Worm (Caenorhabditis elegans) whole organism, L2 larva: ENCODE data around the gene F08D12.3.
A peak's percentile ranks its signal among the peaks of the same experiment; 100 is the strongest.

Experiments
- C34F6.9 ChIP-seq: fragments of 150-350 bp; optimal IDR thresholded peaks from 2 replicates; lab custom pipeline; 2014; ENCODE audit warnings: missing biosample characterization, missing genetic modification characterization
- F13H6.1 ChIP-seq: sonication (generic microtip); optimal IDR thresholded peaks from 2 replicates; lab custom pipeline; 2016; ENCODE audit warnings: missing genetic modification characterization, missing compliant biosample characterization
- R02D3.7 ChIP-seq: fragments of 150-350 bp; optimal IDR thresholded peaks from 2 replicates; lab custom pipeline; 2014; ENCODE audit warnings: missing biosample characterization, missing genetic modification characterization
- Y55F3AM.14 ChIP-seq: fragments of 200-800 bp; sonication (Bioruptor generic); optimal IDR thresholded peaks from 2 replicates; lab custom pipeline; 2018; ENCODE audit warnings: mild to moderate bottlenecking, missing genetic modification characterization, missing compliant biosample characterization
- ZK546.5 ChIP-seq: sonication (generic microtip); optimal IDR thresholded peaks from 2 replicates; lab custom pipeline; 2017; ENCODE audit warnings: missing biosample characterization, missing genetic modification characterization
- alr-1 ChIP-seq: fragments of 150-350 bp; optimal IDR thresholded peaks from 2 replicates; lab custom pipeline; 2014; ENCODE audit warnings: missing biosample characterization, missing genetic modification characterization
- ama-1 ChIP-seq: fragments of 150-350 bp; optimal IDR thresholded peaks from 2 replicates; lab custom pipeline; 2018; ENCODE audit warnings: inconsistent platforms
- blmp-1 ChIP-seq: sonication (generic microtip); optimal IDR thresholded peaks from 2 replicates; lab custom pipeline; 2017; ENCODE audit warnings: missing genetic modification characterization, mild to moderate bottlenecking, missing compliant biosample characterization, antibody characterized with exemption, moderate library complexity; ENCODE audit not compliant: insufficient read depth
- ceh-16 ChIP-seq: fragments of 150-350 bp; optimal IDR thresholded peaks from 2 replicates; lab custom pipeline; 2014; ENCODE audit warnings: missing biosample characterization, missing genetic modification characterization
- crh-2 ChIP-seq: sonication (generic microtip); optimal IDR thresholded peaks from 2 replicates; lab custom pipeline; 2017; ENCODE audit warnings: missing biosample characterization, missing genetic modification characterization
- dmd-4 ChIP-seq: sonication (generic microtip); optimal IDR thresholded peaks from 2 replicates; lab custom pipeline; 2017; ENCODE audit warnings: missing biosample characterization, missing genetic modification characterization
- egl-27 ChIP-seq: sonication (generic microtip); optimal IDR thresholded peaks from 3 replicates; lab custom pipeline; 2017; ENCODE audit warnings: missing biosample characterization, missing genetic modification reagents, missing genetic modification characterization
- elt-3 ChIP-seq: sonication (generic microtip); optimal IDR thresholded peaks from 2 replicates; lab custom pipeline; 2017; ENCODE audit warnings: missing biosample characterization, missing genetic modification characterization
- fos-1 ChIP-seq: fragments of 150-350 bp; optimal IDR thresholded peaks from 2 replicates; lab custom pipeline; 2014; ENCODE audit warnings: missing biosample characterization, missing genetic modification characterization
- gmeb-1 ChIP-seq: fragments of 150-350 bp; optimal IDR thresholded peaks from 2 replicates; lab custom pipeline; 2014; ENCODE audit warnings: missing biosample characterization, missing genetic modification characterization
- lin-11 ChIP-seq: fragments of 150-350 bp; sonication (generic microtip); optimal IDR thresholded peaks from 2 replicates; lab custom pipeline; 2014; ENCODE audit warnings: missing biosample characterization, missing genetic modification characterization, inconsistent platforms, mixed read lengths
- lin-13 ChIP-seq: fragments of 150-350 bp; optimal IDR thresholded peaks from 2 replicates; lab custom pipeline; 2014; ENCODE audit warnings: missing biosample characterization, missing genetic modification reagents, missing genetic modification characterization
- lin-39 ChIP-seq: fragments of 150-350 bp; optimal IDR thresholded peaks from 2 replicates; lab custom pipeline; 2014; ENCODE audit warnings: missing biosample characterization, missing genetic modification reagents, missing genetic modification characterization
- lsy-2 ChIP-seq, 2 experiments: fragments of 150-350 bp in 1 of 2; sonication (generic microtip) in 1 of 2; optimal IDR thresholded peaks; 2 replicates each; lab custom pipeline; 2014 to 2017; ENCODE audit warnings: missing biosample characterization in 2 of 2, missing genetic modification characterization in 2 of 2
- mab-5 ChIP-seq: fragments of 150-350 bp; optimal IDR thresholded peaks from 2 replicates; lab custom pipeline; 2014; ENCODE audit warnings: missing biosample characterization, missing genetic modification characterization
- mdl-1 ChIP-seq, 2 experiments: fragments of 150-350 bp in 1 of 2; sonication (generic microtip) in 1 of 2; optimal IDR thresholded peaks; 2 replicates each; lab custom pipeline; 2017; ENCODE audit warnings: missing biosample characterization in 2 of 2, missing genetic modification characterization in 2 of 2
- nhr-11 ChIP-seq: fragments of 150-350 bp; optimal IDR thresholded peaks from 2 replicates; lab custom pipeline; 2014; ENCODE audit warnings: missing biosample characterization, missing genetic modification characterization
- nhr-129 ChIP-seq: fragments of 150-350 bp; optimal IDR thresholded peaks from 2 replicates; lab custom pipeline; 2014; ENCODE audit warnings: missing biosample characterization, missing genetic modification characterization
- nhr-25 ChIP-seq: fragments of 150-350 bp; sonication (generic microtip); optimal IDR thresholded peaks from 3 replicates; lab custom pipeline; 2014; ENCODE audit warnings: missing biosample characterization, missing genetic modification characterization
- nhr-6 ChIP-seq: fragments of 150-350 bp; optimal IDR thresholded peaks from 2 replicates; lab custom pipeline; 2014; ENCODE audit warnings: missing biosample characterization, missing genetic modification characterization
- sma-3 ChIP-seq: sonication (generic microtip); optimal IDR thresholded peaks from 2 replicates; lab custom pipeline; 2016; ENCODE audit warnings: missing genetic modification reagents, missing genetic modification characterization, missing compliant biosample characterization
- sma-9 ChIP-seq, 2 experiments: fragments of 150-350 bp in 1 of 2; sonication (generic microtip) in 1 of 2; optimal IDR thresholded peaks; 2 replicates each; lab custom pipeline; 2014 to 2016; ENCODE audit warnings: missing genetic modification characterization in 2 of 2, mild to moderate bottlenecking in 1 of 2, missing biosample characterization in 1 of 2, missing compliant biosample characterization in 1 of 2, missing genetic modification reagents in 1 of 2, moderate library complexity in 1 of 2
- unc-39 ChIP-seq: fragments of 150-350 bp; optimal IDR thresholded peaks from 2 replicates; lab custom pipeline; 2014; ENCODE audit warnings: missing biosample characterization, missing genetic modification characterization
- unc-55 ChIP-seq: fragments of 150-350 bp; sonication (generic microtip); optimal IDR thresholded peaks from 3 replicates; lab custom pipeline; 2014; ENCODE audit warnings: missing biosample characterization, missing genetic modification reagents, missing genetic modification characterization
- unc-62 ChIP-seq: fragments of 150-350 bp; optimal IDR thresholded peaks from 2 replicates; lab custom pipeline; 2014; ENCODE audit warnings: missing biosample characterization, missing genetic modification reagents, missing genetic modification characterization
- zag-1 ChIP-seq: fragments of 150-350 bp; optimal IDR thresholded peaks from 2 replicates; lab custom pipeline; 2014; ENCODE audit warnings: missing biosample characterization, missing genetic modification characterization
- ztf-1 ChIP-seq: fragments of 200-800 bp; sonication (Bioruptor generic); conservative IDR thresholded peaks from 2 replicates; pipeline ENCODE4 v1.3.6; 2022; ENCODE audit warnings: missing genetic modification characterization, missing compliant biosample characterization
- ztf-4 ChIP-seq: fragments of 150-350 bp; optimal IDR thresholded peaks from 2 replicates; lab custom pipeline; 2014; ENCODE audit warnings: missing biosample characterization, missing genetic modification characterization

The F08D12.3 gene

DNA sequence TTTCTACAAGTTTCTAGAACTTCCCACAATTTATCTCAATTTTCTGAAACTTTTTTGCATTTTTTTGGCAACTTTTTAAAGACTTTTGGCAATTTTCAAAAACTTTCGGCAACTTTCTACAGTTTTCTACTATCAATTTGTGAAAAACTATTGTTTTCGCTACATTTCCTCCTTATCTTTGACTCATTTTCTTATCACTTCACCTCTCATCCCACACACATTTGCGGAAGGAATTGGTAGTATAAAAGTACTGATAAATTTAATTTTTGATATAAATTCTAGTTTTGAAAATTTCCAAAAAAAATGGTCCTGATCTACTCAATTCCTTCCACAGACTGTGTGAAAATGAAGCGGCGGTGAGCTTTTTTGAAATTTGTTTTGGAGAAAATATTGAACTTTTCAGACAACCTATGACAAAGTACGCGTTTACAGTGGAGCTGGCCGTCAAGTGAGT, 29.7 kb upstream of the F08D12.3 start, which contains the start of gene F29A7.4:
TSS of gene F29A7.4 (plus strand) at position 404 of the 454 bp plus-strand sequence.
- TF ChIP-seq ztf-1 (GFP tag; lab: Robert Waterston, UW) (no peak), Y55F3AM.14 (GFP tag; lab: Kevin White, UChicago) (no peak), fos-1 (tag; lab: Kevin White, UChicago) (peak; percentile 72), dmd-4 (tag; lab: Kevin White, UChicago) (no peak), zag-1 (tag; lab: Kevin White, UChicago) (no peak)

DNA sequence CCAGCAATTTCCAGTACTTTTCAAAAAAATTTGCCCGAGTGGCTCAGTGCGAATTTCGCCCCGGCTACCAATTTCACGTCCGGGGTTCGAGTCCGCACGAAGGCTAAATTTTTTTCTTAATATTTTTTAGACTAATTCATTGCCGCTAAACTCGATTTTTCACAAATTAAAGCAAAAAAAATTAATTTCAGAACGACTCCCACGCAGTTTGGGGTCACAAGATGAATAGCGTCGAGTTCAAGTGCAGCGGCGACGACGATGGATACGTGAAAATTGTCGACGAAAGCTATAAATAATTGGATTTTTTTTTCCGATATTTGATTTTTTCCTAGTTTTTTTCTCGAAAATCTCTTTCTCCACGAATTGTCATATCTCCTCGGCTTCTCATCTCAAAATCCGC, 28.1 kb upstream of the F08D12.3 start:
- TF ChIP-seq mdl-1 (tag; optimal IDR thresholded peaks at IDR 0.05; lab: Kevin White, UChicago), result no peak
- TF ChIP-seq nhr-11 (tag; lab: Kevin White, UChicago), result no peak
- no peak for TF ChIP-seq ama-1 (lab: Kevin White, UChicago)
- no peak for TF ChIP-seq nhr-6 (tag; lab: Kevin White, UChicago)
- no peak for TF ChIP-seq sma-3 (GFP tag; lab: Kevin White, UChicago)
- no peak for TF ChIP-seq fos-1 (tag; lab: Kevin White, UChicago)
- TF ChIP-seq ztf-4 (tag; lab: Kevin White, UChicago), result no peak
- TF ChIP-seq unc-39, result no peak
- TF ChIP-seq zag-1 (tag; lab: Kevin White, UChicago), result no peak
- no peak for TF ChIP-seq crh-2 (tag; lab: Kevin White, UChicago)
- no peak for TF ChIP-seq elt-3 (tag; lab: Kevin White, UChicago)
- TF ChIP-seq alr-1, result no peak
- no peak for TF ChIP-seq nhr-25 (tag; lab: Kevin White, UChicago)

DNA sequence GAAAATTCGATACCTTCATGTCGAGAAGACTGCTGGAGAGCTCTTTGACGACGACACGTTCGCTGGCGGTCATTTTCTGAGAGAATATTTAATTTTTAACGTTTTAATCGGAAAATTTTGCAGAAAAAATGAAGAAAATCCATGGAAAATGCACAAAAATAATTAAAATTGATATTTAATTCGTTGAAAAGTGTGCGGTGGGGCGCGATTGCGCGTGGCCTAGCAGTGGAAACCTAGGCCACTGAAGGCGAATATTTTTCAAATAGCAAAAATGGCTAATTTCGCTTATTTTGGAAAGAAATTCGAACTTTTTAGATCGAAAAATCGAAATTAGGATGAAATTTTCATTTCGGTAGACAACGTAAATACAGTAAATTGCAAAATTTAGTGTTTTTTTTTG, 26.8 kb upstream of the F08D12.3 start, which contains the start of gene F29A7.6:
TSS of gene F29A7.6 (minus strand) at position 76 of the 400 bp plus-strand sequence.
- no peak for TF ChIP-seq dmd-4 (tag; lab: Kevin White, UChicago)
- TF ChIP-seq crh-2 (tag; lab: Kevin White, UChicago), result peak; percentile 32
- no peak for TF ChIP-seq lin-13
- peak in 1 of 2 experiments; percentile 49 for TF ChIP-seq lsy-2 (tag; optimal IDR thresholded peaks at IDR 0.05; lab: Kevin White, UChicago)
- peak; percentile 57 for TF ChIP-seq unc-55 (GFP tag; lab: Kevin White, UChicago)
- peak; percentile 65 for TF ChIP-seq gmeb-1
- peak; percentile 79 for TF ChIP-seq C34F6.9 (tag; lab: Kevin White, UChicago)
- no peak for TF ChIP-seq lin-39
- TF ChIP-seq mab-5 (tag; lab: Kevin White, UChicago), result peak; percentile 3
- peak; percentile 66 for TF ChIP-seq sma-9 (GFP tag; optimal IDR thresholded peaks at IDR 0.05; lab: Kevin White, UChicago)
- TF ChIP-seq sma-9 (tag; optimal IDR thresholded peaks at IDR 0.05; lab: Kevin White, UChicago), result no peak
- peak; percentile 66 for TF ChIP-seq sma-3 (GFP tag; lab: Kevin White, UChicago)
- TF ChIP-seq ztf-1 (GFP tag; lab: Robert Waterston, UW), result no peak
- no peak for TF ChIP-seq R02D3.7
- peak; percentile 1 for TF ChIP-seq nhr-129 (tag; lab: Kevin White, UChicago)
- no peak for TF ChIP-seq blmp-1 (tag; lab: Kevin White, UChicago)
- TF ChIP-seq F13H6.1 (tag; lab: Kevin White, UChicago), result peak; percentile 67

DNA sequence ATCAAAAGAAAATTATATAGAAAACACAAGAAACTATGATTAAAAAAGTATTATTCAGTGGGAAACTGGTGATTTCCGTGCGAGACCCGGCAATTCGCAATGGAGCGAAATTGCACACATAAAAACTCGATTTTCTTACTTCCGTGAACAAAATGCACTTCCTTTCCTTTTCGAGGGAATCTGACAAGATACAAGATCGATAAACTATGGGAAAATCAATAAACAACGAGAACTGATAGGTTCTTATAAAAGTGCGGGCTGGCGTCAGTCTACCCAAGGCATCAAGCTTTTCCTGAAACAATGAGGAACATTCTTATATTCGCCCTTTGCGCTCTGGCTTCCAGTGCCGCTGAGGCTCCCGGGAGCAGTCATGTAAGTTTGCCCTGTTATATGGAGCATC, 26.4 kb upstream of the F08D12.3 start, which contains the start of gene F29A7.3:
TSS of gene F29A7.3 (plus strand) at position 301 of the 400 bp plus-strand sequence.
- no peak for TF ChIP-seq nhr-25 (tag; lab: Kevin White, UChicago)
- no peak for TF ChIP-seq egl-27 (tag; lab: Kevin White, UChicago)
- no peak for TF ChIP-seq F13H6.1 (tag; lab: Kevin White, UChicago)
- TF ChIP-seq elt-3 (tag; lab: Kevin White, UChicago), result no peak
- no peak for TF ChIP-seq zag-1 (tag; lab: Kevin White, UChicago)
- no peak for TF ChIP-seq unc-62 (GFP tag; lab: Kevin White, UChicago)
- no peak for TF ChIP-seq mab-5 (tag; lab: Kevin White, UChicago)
- TF ChIP-seq blmp-1 (tag; lab: Kevin White, UChicago), result no peak
- no peak for TF ChIP-seq ZK546.5
- no peak for TF ChIP-seq ztf-4 (tag; lab: Kevin White, UChicago)
- TF ChIP-seq unc-39, result no peak
- no peak for TF ChIP-seq lin-11 (tag; lab: Kevin White, UChicago)
- TF ChIP-seq mdl-1 (tag; optimal IDR thresholded peaks at IDR 0.05; lab: Kevin White, UChicago), result no peak
- no peak for TF ChIP-seq gmeb-1
- no peak for TF ChIP-seq nhr-6 (tag; lab: Kevin White, UChicago)
- no peak for TF ChIP-seq ceh-16 (tag; lab: Kevin White, UChicago)
